Worm (Caenorhabditis elegans) whole organism, L4/young adult: ENCODE data around the gene Y119D3B.21.

ENCODE experiments used
- W03F9.2 ChIP-seq: fragments of 150-350 bp; optimal IDR thresholded peaks from 2 replicates; lab custom pipeline; 2014; ENCODE audit warnings: missing biosample characterization, missing genetic modification characterization
- him-1 ChIP-seq: sonication (generic microtip); optimal IDR thresholded peaks from 2 replicates; lab custom pipeline; 2016; ENCODE audit warnings: missing genotype, missing genetic modification reagents, missing genetic modification characterization, missing compliant biosample characterization

DNA sequence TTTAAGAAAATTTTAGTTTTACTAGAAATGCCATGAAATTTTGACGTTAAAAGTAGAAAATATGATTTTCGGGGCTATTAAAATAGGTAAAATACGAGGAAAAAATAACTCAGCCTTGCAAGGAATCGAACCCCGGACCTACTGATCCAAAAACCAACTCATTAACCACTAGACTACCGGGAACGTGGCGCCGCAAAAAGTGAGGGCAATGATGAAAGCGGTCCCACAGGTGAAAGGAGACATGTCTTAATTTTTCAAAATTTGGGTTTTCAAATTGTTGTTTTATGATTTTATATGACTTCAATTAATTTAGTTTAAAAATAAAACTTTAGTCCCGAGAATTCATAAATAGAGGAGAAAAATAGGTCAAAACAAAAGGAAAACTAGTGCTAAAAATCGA, 15.9 kb downstream of the Y119D3B.21 start:
- no peak for TF ChIP-seq him-1
- no peak for TF ChIP-seq W03F9.2
